Worm (Caenorhabditis elegans): ENCODE data around the gene C37C3.9.

- no peak for TF ChIP-seq scrt-1 (GFP tag; IDR thresholded peaks at IDR 0.05)
- TF ChIP-seq B0310.2 (tag; optimal IDR thresholded peaks at IDR 0.05), result no peak
- no peak for TF ChIP-seq ama-1 (optimal IDR thresholded peaks at IDR 0.05)
- TF ChIP-seq F13C5.2 (tag; optimal IDR thresholded peaks at IDR 0.05), result no peak
- no peak for TF ChIP-seq tra-4 (tag; optimal IDR thresholded peaks at IDR 0.05)
- no peak for TF ChIP-seq tbx-37 (GFP tag; conservative IDR thresholded peaks at IDR 0.05)
- no peak for TF ChIP-seq hmg-4 (GFP tag; optimal IDR thresholded peaks at IDR 0.05)
- TF ChIP-seq ceh-36 (tag; optimal IDR thresholded peaks at IDR 0.05), result no peak
- TF ChIP-seq tbx-11 (GFP tag; IDR thresholded peaks at IDR 0.05), result no peak
- TF ChIP-seq ceh-13 (GFP tag; optimal IDR thresholded peaks at IDR 0.05), result no peak
These were observed 18.4 kb upstream of the C37C3.9 start for ce11 chrV:7872945-7873344.

All from whole organism, early embryonic.